Worm (Caenorhabditis elegans): ENCODE data around the gene K07H8.7.

K07H8.7 gene

ce11 chrIV:8252856-8253255 is 6.9 kb downstream of the K07H8.7 start (continued):
- TF ChIP-seq ceh-44 (GFP tag; IDR thresholded peaks at IDR 0.05), result no peak
- no peak for TF ChIP-seq ztf-7 (tag; optimal IDR thresholded peaks at IDR 0.05)
- no peak for TF ChIP-seq ceh-32 (tag; optimal IDR thresholded peaks at IDR 0.05; ENCODE audit: poor library complexity)
- TF ChIP-seq ctbp-1 (GFP tag; IDR thresholded peaks at IDR 0.05), result no peak; the same call in 1 of the 2 replicates
- TF ChIP-seq mes-2 (tag; optimal IDR thresholded peaks at IDR 0.05; ENCODE audit: poor library complexity, severe bottlenecking), result no peak
- TF ChIP-seq ceh-62 (tag; optimal IDR thresholded peaks at IDR 0.05), result no peak
- peak; percentile 97 for TF ChIP-seq dmd-8 (GFP tag; IDR thresholded peaks at IDR 0.05)
- TF ChIP-seq set-16 (GFP tag; IDR thresholded peaks at IDR 0.05), result no peak
- peak; percentile 80 for TF ChIP-seq T26A8.4 (GFP tag; IDR thresholded peaks at IDR 0.05)
- 0 out of 2 replicates have a peak, but pooled peaks have one; percentile 45 for TF ChIP-seq daf-8 (GFP tag; IDR thresholded peaks at IDR 0.05)
- no peak for TF ChIP-seq nhr-25 (tag; optimal IDR thresholded peaks at IDR 0.05; ENCODE audit: borderline replicate concordance, insufficient read depth)
- TF ChIP-seq F44E2.7 (GFP tag; IDR thresholded peaks at IDR 0.05), result peak; percentile 96
- peak; percentile 25 for TF ChIP-seq nhr-6 (tag; optimal IDR thresholded peaks at IDR 0.05)
- peak; percentile 98 for TF ChIP-seq F26F4.8 (GFP tag; conservative IDR thresholded peaks at IDR 0.05)
- TF ChIP-seq F49E8.2 (tag; optimal IDR thresholded peaks at IDR 0.05; ENCODE audit: borderline replicate concordance), result peak; percentile 74
- TF ChIP-seq ceh-28 (tag; optimal IDR thresholded peaks at IDR 0.05), result no peak
- TF ChIP-seq egl-27 (tag; optimal IDR thresholded peaks at IDR 0.05), result no peak
- no peak for TF ChIP-seq skn-1 (tag; optimal IDR thresholded peaks at IDR 0.05)
- TF ChIP-seq zip-11 (GFP tag; IDR thresholded peaks at IDR 0.05), result peak; percentile 79
- TF ChIP-seq lin-15B (tag; optimal IDR thresholded peaks at IDR 0.05), result no peak
- no peak for TF ChIP-seq nhr-237 (tag; optimal IDR thresholded peaks at IDR 0.05)
- TF ChIP-seq Y48G9A.11 (GFP tag; IDR thresholded peaks at IDR 0.05), result peak; percentile 80
- peak; percentile 79 for TF ChIP-seq lin-13 (GFP tag; optimal IDR thresholded peaks at IDR 0.05)
- TF ChIP-seq jun-1 (tag; optimal IDR thresholded peaks at IDR 0.05), result no peak
- peak; percentile 83 for TF ChIP-seq lin-38 (GFP tag; IDR thresholded peaks at IDR 0.05)
- TF ChIP-seq duxl-1 (tag; optimal IDR thresholded peaks at IDR 0.05; ENCODE audit: poor library complexity), result peak; percentile 79
- no peak for TF ChIP-seq tag-97 (GFP tag; IDR thresholded peaks at IDR 0.05)
- TF ChIP-seq lim-7 (GFP tag; IDR thresholded peaks at IDR 0.05), result no peak; the same call in 1 of the 2 replicates
- TF ChIP-seq R02D3.7 (tag; optimal IDR thresholded peaks at IDR 0.05), result no peak
- TF ChIP-seq T20F7.1 (GFP tag; optimal IDR thresholded peaks at IDR 0.05), result peak; percentile 58

DNA sequence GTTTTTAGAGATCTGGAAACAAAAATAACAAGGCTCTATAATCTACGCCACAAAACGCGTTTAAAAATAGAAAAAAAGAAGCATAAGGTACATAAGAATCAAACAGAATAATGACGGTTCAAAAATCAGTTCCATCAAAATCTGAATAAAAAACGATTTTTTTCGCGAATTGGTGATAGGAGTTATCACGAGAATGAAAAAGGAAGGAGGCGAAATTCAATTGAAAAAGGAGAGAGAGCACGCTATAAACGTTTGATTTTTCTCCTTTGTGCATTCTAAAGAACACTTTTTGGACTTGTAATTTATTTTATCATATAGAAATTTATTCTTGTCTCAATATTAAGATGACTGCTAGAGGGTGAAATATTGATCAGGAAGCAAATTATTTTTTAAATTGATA is 8.5 kb downstream of the K07H8.7 start:
- TF ChIP-seq ztf-7 (tag; optimal IDR thresholded peaks at IDR 0.05) (no peak), cey-2 (tag; optimal IDR thresholded peaks at IDR 0.05; ENCODE audit: borderline replicate concordance, insufficient read depth) (no peak), tra-1 (GFP tag; IDR thresholded peaks at IDR 0.05) (no peak), ceh-44 (GFP tag; IDR thresholded peaks at IDR 0.05) (no peak), ZK546.5 (tag; optimal IDR thresholded peaks at IDR 0.05) (no peak), rbr-2 (tag; optimal IDR thresholded peaks at IDR 0.05) (no peak), mep-1 (tag; optimal IDR thresholded peaks at IDR 0.05) (peak; percentile 26), zip-11 (GFP tag; IDR thresholded peaks at IDR 0.05) (no peak), nhr-102 (tag; optimal IDR thresholded peaks at IDR 0.05) (no peak), dve-1 (tag; optimal IDR thresholded peaks at IDR 0.05; ENCODE audit: insufficient read depth) (peak; percentile 69), nhr-77 (tag; optimal IDR thresholded peaks at IDR 0.05) (peak; percentile 6), hlh-11 (tag; optimal IDR thresholded peaks at IDR 0.05) (peak; percentile 21), nhr-6 (tag; optimal IDR thresholded peaks at IDR 0.05) (no peak), nhr-28 (tag; optimal IDR thresholded peaks at IDR 0.05) (peak; percentile 38), pqm-1 (tag; optimal IDR thresholded peaks at IDR 0.05) (peak; percentile 29), F49E8.2 (tag; optimal IDR thresholded peaks at IDR 0.05; ENCODE audit: borderline replicate concordance) (no peak), sdz-12 (GFP tag; optimal IDR thresholded peaks at IDR 0.05) (no peak), mdl-1 (tag; optimal IDR thresholded peaks at IDR 0.05) (peak in 1 of 2 experiments; percentile 45), dmd-6 (GFP tag; IDR thresholded peaks at IDR 0.05) (peak; percentile 75), unc-130 (GFP tag; optimal IDR thresholded peaks at IDR 0.05) (no peak), ceh-32 (tag; optimal IDR thresholded peaks at IDR 0.05; ENCODE audit: poor library complexity) (no peak)

All from whole organism, L4 larva.